Worm (Caenorhabditis elegans): ENCODE data around the gene kcnl-4.

ce11 chrV:14491097-14491496, 39.8 kb upstream of the kcnl-4 start:
- TF ChIP-seq elt-3 (tag; optimal IDR thresholded peaks at IDR 0.05) = no peak
- no peak for TF ChIP-seq nhr-77 (tag; optimal IDR thresholded peaks at IDR 0.05)
- no peak for TF ChIP-seq R02D3.7 (tag; optimal IDR thresholded peaks at IDR 0.05)
- TF ChIP-seq zag-1 (tag; optimal IDR thresholded peaks at IDR 0.05) = no peak
- no peak for TF ChIP-seq nhr-10 (tag; optimal IDR thresholded peaks at IDR 0.05)
- TF ChIP-seq unc-39 (tag; optimal IDR thresholded peaks at IDR 0.05) = no peak
- no peak for TF ChIP-seq alr-1 (tag; optimal IDR thresholded peaks at IDR 0.05)
- no peak for TF ChIP-seq blmp-1 (tag; optimal IDR thresholded peaks at IDR 0.05; ENCODE audit: insufficient read depth)
- no peak for TF ChIP-seq mdl-1 (tag; optimal IDR thresholded peaks at IDR 0.05)
- no peak for TF ChIP-seq unc-55 (GFP tag; optimal IDR thresholded peaks at IDR 0.05)
